Fruit fly (Drosophila melanogaster): ENCODE results near the gene BORCS5.
A peak's percentile ranks its signal among the peaks of the same experiment; 100 is the strongest.

BORCS5 gene

DNA sequence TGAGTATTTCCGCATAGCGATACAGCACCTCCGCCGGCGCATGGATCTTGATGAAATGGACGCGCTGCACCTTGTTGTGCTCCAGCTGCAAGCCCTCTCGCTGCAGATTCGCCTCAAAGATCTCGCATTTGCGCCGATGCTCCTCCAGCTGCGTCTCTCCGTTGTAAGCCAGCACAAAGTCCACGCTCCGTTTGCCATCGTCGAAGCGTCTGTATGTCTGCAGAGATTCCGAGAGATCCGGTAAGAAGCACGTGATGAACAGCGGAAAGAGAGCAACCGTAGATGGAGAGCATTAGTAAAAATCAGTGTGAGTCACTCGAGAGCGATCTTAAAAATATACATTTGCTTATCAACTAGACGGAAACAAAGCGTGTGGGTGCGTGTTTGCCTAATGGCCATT is 9.1 kb upstream of the BORCS5 start:
- TF ChIP-seq CG6808 (GFP tag; optimal IDR thresholded peaks at IDR 0.05), result peak; percentile 44
- TF ChIP-seq CG15336 (GFP tag; IDR thresholded peaks at IDR 0.05), result no peak
- no peak for TF ChIP-seq lz (GFP tag; optimal IDR thresholded peaks at IDR 0.05)
- peak; percentile 44 to 58 for TF ChIP-seq ss (GFP tag; optimal IDR thresholded peaks at IDR 0.05)
- no peak for TF ChIP-seq Sox14 (GFP tag; optimal IDR thresholded peaks at IDR 0.05)
- no peak for TF ChIP-seq spab (GFP tag; optimal IDR thresholded peaks at IDR 0.05)
- TF ChIP-seq CG6276 (GFP tag; optimal IDR thresholded peaks at IDR 0.05), result peak; percentile 5

DNA sequence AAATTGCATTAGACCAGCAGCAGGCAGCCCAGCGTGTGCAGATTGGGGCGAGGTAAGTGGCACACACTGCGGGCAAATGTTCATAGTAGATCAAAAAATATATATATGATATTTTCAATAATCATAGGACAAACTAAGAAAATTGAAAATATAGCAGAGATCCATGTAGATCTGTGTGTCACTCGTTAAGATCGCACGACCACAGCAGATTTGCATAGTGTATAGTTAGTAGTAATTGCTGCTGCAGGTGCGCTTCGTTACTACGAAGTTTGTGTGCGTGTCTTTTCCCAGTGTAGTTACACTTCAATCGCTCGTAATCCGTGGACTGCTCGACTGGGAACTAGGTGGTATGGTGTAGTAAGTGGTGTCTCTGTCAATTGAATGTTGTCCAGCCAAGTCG is 4.6 kb upstream of the BORCS5 start, which contains the start of gene CG10352:
Gene CG10352 (minus strand): TSS at position 4 of the 400 bp plus-strand sequence.
- no peak for TF ChIP-seq svp (GFP tag)
- peak; percentile 57 for TF ChIP-seq CG15336 (GFP tag; IDR thresholded peaks at IDR 0.05)
- TF ChIP-seq CG6792 (GFP tag; optimal IDR thresholded peaks at IDR 0.05), result no peak
- peak; percentile 16; the same call in 1 of the 2 replicates for TF ChIP-seq Gug (GFP tag; IDR thresholded peaks at IDR 0.05)
- TF ChIP-seq CG8119 (GFP tag; IDR thresholded peaks at IDR 0.05), result peak; percentile 45
- TF ChIP-seq CG6163 (GFP tag; IDR thresholded peaks at IDR 0.05), result 0 out of 3 replicates have a peak, but pooled peaks have one; percentile 42
- peak; percentile 18 for TF ChIP-seq Eip78C (GFP tag)
- TF ChIP-seq Hr4 (GFP tag; optimal IDR thresholded peaks at IDR 0.05), result peak; percentile 12

dm6 chrX:11875146-11875830 is 2.7 kb upstream of the BORCS5 start:
- TF ChIP-seq fd59A (GFP tag; optimal IDR thresholded peaks at IDR 0.05) (no peak), Eip78C (GFP tag) (peak; percentile 34)

DNA sequence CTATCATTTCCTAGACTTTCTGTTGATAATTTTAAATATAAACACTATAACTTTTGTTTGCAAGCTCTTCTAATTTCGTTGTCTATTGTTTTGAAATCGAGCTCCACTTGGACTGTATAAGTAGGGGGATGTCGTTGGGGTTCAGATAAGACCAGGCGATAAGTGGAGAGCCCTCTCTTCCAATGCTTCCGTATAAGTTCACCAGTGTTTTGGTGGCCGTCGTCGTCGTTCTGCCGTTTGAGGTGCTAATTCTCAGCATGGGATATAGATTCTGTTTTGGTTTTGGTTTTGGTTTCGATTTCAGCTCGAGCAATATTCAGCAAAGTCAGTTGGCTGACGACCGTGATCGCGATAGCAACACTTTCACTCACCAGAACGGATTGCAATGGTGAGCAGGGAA is 537 bp upstream of the BORCS5 start, which contains the start of gene CG15739:
Gene CG15739 (plus strand): TSS at position 204 of the 400 bp plus-strand sequence.
- no peak for TF ChIP-seq CG1621 (tag; optimal IDR thresholded peaks at IDR 0.05)
- no peak for TF ChIP-seq Gug (GFP tag; IDR thresholded peaks at IDR 0.05)
- TF ChIP-seq CG11762 (GFP tag; optimal IDR thresholded peaks at IDR 0.05; ENCODE audit: insufficient read depth), result no peak
- no peak for TF ChIP-seq fd85E (GFP tag; optimal IDR thresholded peaks at IDR 0.05)
- no peak for TF ChIP-seq esn (GFP tag; optimal IDR thresholded peaks at IDR 0.05)
- no peak for TF ChIP-seq spab (GFP tag; optimal IDR thresholded peaks at IDR 0.05)
- no peak for TF ChIP-seq eg (GFP tag; IDR thresholded peaks at IDR 0.05)
- TF ChIP-seq CG11294 (GFP tag; IDR thresholded peaks at IDR 0.05), result no peak
- no peak for TF ChIP-seq CG32006 (GFP tag; optimal IDR thresholded peaks at IDR 0.05)
- no peak for TF ChIP-seq CG11902 (GFP tag; optimal IDR thresholded peaks at IDR 0.05)
- no peak for TF ChIP-seq dac (GFP tag; optimal IDR thresholded peaks at IDR 0.05)
- TF ChIP-seq Eip78C (GFP tag), result no peak
- TF ChIP-seq Smox (GFP tag; optimal IDR thresholded peaks at IDR 0.05), result no peak
- TF ChIP-seq CG4318 (GFP tag; optimal IDR thresholded peaks at IDR 0.05), result no peak

DNA sequence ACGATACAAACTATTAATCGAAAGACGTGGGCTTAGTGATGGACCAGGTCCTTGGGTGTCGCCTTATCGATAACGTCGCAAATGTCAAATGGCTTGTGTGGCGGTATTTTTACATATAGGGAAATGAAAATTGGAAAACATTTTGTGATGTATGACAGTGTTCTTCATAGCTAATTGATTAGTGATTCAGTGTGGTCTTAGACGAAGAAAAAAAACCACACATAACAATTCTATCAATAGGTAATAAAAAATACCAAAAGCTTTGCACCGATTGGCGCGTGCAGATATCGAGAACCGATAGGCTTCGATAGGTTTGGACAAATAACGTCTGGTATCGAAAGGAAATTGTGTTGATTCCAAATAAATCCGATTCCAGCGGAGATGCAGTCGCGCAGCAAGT is 3.7 kb downstream of the BORCS5 start, which contains the start of the genes Nrd1 and CG1847:
Gene Nrd1 (minus strand): TSS at position 28 of the 400 bp plus-strand sequence.
Gene CG1847 (plus strand): TSS at position 305 of the 400 bp plus-strand sequence.
- TF ChIP-seq CG11294 (GFP tag; IDR thresholded peaks at IDR 0.05) (no peak), CG11762 (GFP tag; optimal IDR thresholded peaks at IDR 0.05; ENCODE audit: insufficient read depth) (no peak), CG9139 (GFP tag; optimal IDR thresholded peaks at IDR 0.05) (no peak), CG10631 (GFP tag; optimal IDR thresholded peaks at IDR 0.05) (no peak), fkh (GFP tag; optimal IDR thresholded peaks at IDR 0.05) (no peak), Ets21C (GFP tag; optimal IDR thresholded peaks at IDR 0.05) (no peak)

dm6 chrX:11858439-11858813 is 14.2 kb downstream of the BORCS5 start:
- TF ChIP-seq Eip78C (GFP tag), result peak; percentile 56
- no peak for TF ChIP-seq CG15336 (GFP tag; IDR thresholded peaks at IDR 0.05)
- TF ChIP-seq fkh (GFP tag; optimal IDR thresholded peaks at IDR 0.05), result peak; percentile 28
